Worm (Caenorhabditis elegans): ENCODE measurements around the gene kin-16.
"Not testable (repeated sequence)": the region's sequence is repeated elsewhere in the genome, so short reads cannot be mapped to it uniquely, and the experiment has no call there.

DNA sequence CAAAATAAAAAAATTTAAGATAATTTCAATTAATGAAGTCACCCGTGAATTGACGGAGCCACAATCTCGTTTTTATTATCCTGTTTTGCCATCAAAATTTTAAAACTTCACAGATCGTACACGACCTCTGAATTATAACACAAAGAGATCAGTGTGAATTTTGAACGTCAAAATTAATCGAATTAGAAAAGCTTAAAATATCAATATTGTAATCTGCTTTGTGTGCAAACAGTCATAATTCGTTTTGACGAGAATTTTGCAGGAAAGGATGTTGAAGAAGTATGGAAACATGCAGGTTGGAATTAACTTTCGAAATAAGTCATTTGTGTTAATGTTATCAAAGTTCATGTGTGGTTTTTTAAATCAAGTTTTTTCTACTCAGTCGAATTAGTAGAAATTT, 26.0 kb upstream of the kin-16 start, which contains the start of gene chil-21:
- not testable (repeated sequence) for TF ChIP-seq ama-1 (optimal IDR thresholded peaks at IDR 0.05); ceh-28 (tag; optimal IDR thresholded peaks at IDR 0.05); ceh-20 (GFP tag; IDR thresholded peaks at IDR 0.05); nhr-111 (GFP tag; optimal IDR thresholded peaks at IDR 0.05); ceh-82 (tag; optimal IDR thresholded peaks at IDR 0.05); Y48G9A.11 (GFP tag; IDR thresholded peaks at IDR 0.05); lin-15B (tag; optimal IDR thresholded peaks at IDR 0.05)

Data from whole organism, L4 larva.